Worm (Caenorhabditis elegans) whole organism, midembryonic: ENCODE results near the gene srx-62.

ENCODE experiments used
- T22C8.4 ChIP-seq: fragments of 200-800 bp; sonication (Bioruptor generic); IDR thresholded peaks from 2 replicates; pipeline ENCODE4 v1.3.6; 2022; ENCODE audit warnings: missing genetic modification characterization, missing compliant biosample characterization
- cog-1 ChIP-seq: sonication (generic microtip); optimal IDR thresholded peaks from 2 replicates; lab custom pipeline; 2016; ENCODE audit warnings: missing genetic modification characterization, missing compliant biosample characterization
- flt-1 ChIP-seq: fragments of 200-800 bp; sonication (Bioruptor generic); IDR thresholded peaks from 2 replicates; pipeline ENCODE4 v1.3.6; 2022; ENCODE audit warnings: missing genetic modification characterization, missing compliant biosample characterization
- klf-2 ChIP-seq: fragments of 200-800 bp; sonication (Bioruptor generic); conservative IDR thresholded peaks from 2 replicates; pipeline ENCODE4 v1.3.6; 2022; ENCODE audit warnings: missing genetic modification reagents, missing genetic modification characterization, missing compliant biosample characterization
- med-1 ChIP-seq: sonication (generic microtip); optimal IDR thresholded peaks from 2 replicates; lab custom pipeline; 2017; ENCODE audit warnings: missing genetic modification characterization, mild to moderate bottlenecking, missing compliant biosample characterization, antibody characterized with exemption, missing genetic modification reagents; ENCODE audit not compliant: insufficient read depth
- ref-1 ChIP-seq: fragments of 200-800 bp; sonication (Bioruptor generic); conservative IDR thresholded peaks from 2 replicates; pipeline ENCODE4 v1.3.6; 2022; ENCODE audit warnings: missing genetic modification reagents, missing genetic modification characterization, missing compliant biosample characterization
- tab-1 ChIP-seq: fragments of 200-800 bp; sonication (Bioruptor generic); IDR thresholded peaks from 2 replicates; pipeline ENCODE4 v1.3.6; 2022; ENCODE audit warnings: missing genetic modification characterization, missing compliant biosample characterization
- ztf-23 ChIP-seq: fragments of 200-800 bp; sonication (Bioruptor generic); IDR thresholded peaks from 2 replicates; pipeline ENCODE4 v1.3.6; 2022; ENCODE audit warnings: missing genetic modification reagents, missing genetic modification characterization, missing compliant biosample characterization
- ztf-29 ChIP-seq: fragments of 200-800 bp; sonication (Bioruptor generic); IDR thresholded peaks from 2 replicates; pipeline ENCODE4 v1.3.6; 2022; ENCODE audit warnings: missing genetic modification reagents, missing genetic modification characterization, missing compliant biosample characterization

The srx-62 gene

DNA sequence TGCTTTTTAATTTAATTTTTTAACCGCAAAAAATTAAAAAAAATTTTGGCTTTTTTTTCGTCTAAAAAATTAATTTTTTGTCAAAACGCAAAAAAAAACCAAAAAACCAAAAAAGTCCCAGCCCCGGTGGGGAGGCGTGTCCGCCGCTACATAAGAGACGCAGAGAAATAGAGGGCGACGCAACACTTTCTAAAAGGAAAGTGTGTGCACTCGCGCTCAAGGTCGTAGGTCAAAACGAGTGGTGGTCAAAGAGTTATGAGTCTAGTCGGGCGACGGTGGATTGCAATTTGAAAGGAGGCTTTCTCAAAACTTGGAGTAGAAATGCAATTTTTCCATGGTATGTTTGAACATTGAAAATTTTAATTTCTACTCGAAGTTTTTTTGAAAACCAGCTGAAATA, 8.8 kb upstream of the srx-62 start:
- TF ChIP-seq flt-1 (GFP tag; lab: Robert Waterston, UW) (no peak), T22C8.4 (no peak), med-1 (GFP tag; lab: Kevin White, UChicago) (no peak), ztf-29 (GFP tag; lab: Robert Waterston, UW) (no peak), ref-1 (GFP tag; lab: Robert Waterston, UW) (no peak), tab-1 (GFP tag; lab: Robert Waterston, UW) (no peak), ztf-23 (GFP tag; lab: Robert Waterston, UW) (no peak), cog-1 (tag; lab: Kevin White, UChicago) (no peak), klf-2 (no peak)

DNA sequence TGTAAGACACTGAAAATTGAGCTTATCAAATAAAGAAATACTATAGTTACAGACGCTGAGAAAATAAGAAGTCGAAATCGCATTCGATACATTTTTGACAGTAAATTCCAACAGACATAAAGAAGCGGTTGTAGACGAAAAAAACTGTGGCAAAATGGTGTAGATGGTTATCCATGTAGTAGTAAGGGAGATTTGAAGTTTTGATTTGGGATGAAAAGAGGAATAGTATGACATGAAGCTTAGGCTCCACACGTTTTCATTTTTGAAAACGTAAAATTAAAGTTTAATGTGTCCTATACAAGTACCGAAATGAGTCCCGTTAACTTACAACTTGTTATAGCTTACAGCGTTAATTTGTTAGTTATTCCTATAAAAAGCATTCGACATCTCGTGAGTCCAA, 1.7 kb downstream of the srx-62 start, which contains the start of gene K09D9.9:
K09D9.9 (minus strand) TSS at position 101 of the 400 bp plus-strand sequence.
- TF ChIP-seq ztf-29 (GFP tag; lab: Robert Waterston, UW) = no peak
- TF ChIP-seq cog-1 (tag; lab: Kevin White, UChicago) = no peak
- no peak for TF ChIP-seq med-1 (GFP tag; lab: Kevin White, UChicago)
- TF ChIP-seq T22C8.4 = no peak
- no peak for TF ChIP-seq ref-1 (GFP tag; lab: Robert Waterston, UW)
- no peak for TF ChIP-seq ztf-23 (GFP tag; lab: Robert Waterston, UW)
- no peak for TF ChIP-seq flt-1 (GFP tag; lab: Robert Waterston, UW)
- TF ChIP-seq tab-1 (GFP tag; lab: Robert Waterston, UW) = no peak
- TF ChIP-seq klf-2 = no peak

DNA sequence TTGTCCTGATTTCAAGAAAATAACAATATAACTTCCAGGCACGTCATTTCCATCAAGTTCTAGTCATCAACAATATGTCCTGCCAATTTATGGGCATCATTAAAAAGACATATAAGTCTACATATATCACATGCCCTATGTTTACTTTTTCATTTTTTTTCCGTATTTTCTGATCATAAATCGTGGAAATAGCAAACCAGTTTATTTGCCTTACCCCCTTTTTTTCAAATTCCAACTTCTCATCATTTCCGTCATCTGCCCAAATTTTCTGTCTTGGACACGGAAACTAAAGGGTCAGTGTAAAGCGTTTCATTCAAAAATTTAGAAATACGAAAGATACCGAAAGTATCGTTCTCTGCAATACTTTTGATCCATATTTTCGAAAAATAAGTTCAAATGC, 3.4 kb downstream of the srx-62 start:
- no peak for TF ChIP-seq ref-1 (GFP tag; lab: Robert Waterston, UW)

DNA sequence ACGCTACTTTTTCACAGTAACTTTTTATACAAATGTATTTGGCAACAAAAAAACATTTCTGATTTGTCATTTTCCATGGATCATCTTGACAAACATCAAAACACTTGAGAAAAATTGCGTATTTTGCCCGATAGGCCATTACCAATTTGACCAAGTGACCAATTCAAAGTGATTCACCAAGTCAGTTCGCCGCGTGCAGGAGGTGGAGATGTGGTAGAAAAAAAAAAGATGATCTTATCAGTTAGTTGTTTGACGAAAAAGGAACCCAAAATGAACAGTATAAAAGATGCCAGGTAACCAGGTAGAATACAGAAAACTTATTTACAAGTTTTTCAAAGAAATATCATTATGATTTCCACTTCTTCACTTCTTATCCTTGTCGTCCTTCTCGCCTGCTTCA, 6.7 kb downstream of the srx-62 start, which contains the start of gene nlp-27:
nlp-27 (plus strand) TSS at position 309 of the 400 bp plus-strand sequence.
- no peak for TF ChIP-seq ztf-29 (GFP tag; lab: Robert Waterston, UW)
- no peak for TF ChIP-seq ztf-23 (GFP tag; lab: Robert Waterston, UW)
- no peak for TF ChIP-seq ref-1 (GFP tag; lab: Robert Waterston, UW)
- TF ChIP-seq T22C8.4 = no peak
- TF ChIP-seq klf-2 = no peak
- no peak for TF ChIP-seq med-1 (GFP tag; lab: Kevin White, UChicago)
- TF ChIP-seq flt-1 (GFP tag; lab: Robert Waterston, UW) = no peak
- TF ChIP-seq tab-1 (GFP tag; lab: Robert Waterston, UW) = no peak
- no peak for TF ChIP-seq cog-1 (tag; lab: Kevin White, UChicago)

DNA sequence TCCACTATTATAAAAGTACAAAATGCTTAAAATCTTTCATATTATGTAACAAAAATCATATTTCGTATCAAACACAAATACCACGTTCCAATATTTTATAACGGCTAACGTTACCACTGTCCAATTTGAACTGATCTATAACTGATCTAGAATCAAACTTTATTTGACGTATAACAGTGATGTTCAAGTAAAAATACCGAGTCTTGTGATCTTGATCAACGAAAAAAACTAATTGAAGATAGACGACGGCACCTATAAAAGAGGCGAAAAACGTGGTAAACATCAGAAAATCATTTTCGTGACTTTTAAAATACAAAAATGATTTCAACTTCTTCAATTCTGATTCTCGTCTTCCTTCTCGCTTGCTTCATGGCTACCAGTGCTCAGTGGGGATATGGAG, 8.1 kb downstream of the srx-62 start, which contains the start of gene nlp-28:
nlp-28 (plus strand) TSS at position 285 of the 400 bp plus-strand sequence.
- TF ChIP-seq ztf-23 (GFP tag; lab: Robert Waterston, UW) = no peak
- TF ChIP-seq cog-1 (tag; lab: Kevin White, UChicago) = no peak
- TF ChIP-seq med-1 (GFP tag; lab: Kevin White, UChicago) = no peak
- TF ChIP-seq klf-2 = no peak
- TF ChIP-seq flt-1 (GFP tag; lab: Robert Waterston, UW) = no peak
- no peak for TF ChIP-seq ztf-29 (GFP tag; lab: Robert Waterston, UW)
- no peak for TF ChIP-seq T22C8.4
- no peak for TF ChIP-seq tab-1 (GFP tag; lab: Robert Waterston, UW)
- no peak for TF ChIP-seq ref-1 (GFP tag; lab: Robert Waterston, UW)

DNA sequence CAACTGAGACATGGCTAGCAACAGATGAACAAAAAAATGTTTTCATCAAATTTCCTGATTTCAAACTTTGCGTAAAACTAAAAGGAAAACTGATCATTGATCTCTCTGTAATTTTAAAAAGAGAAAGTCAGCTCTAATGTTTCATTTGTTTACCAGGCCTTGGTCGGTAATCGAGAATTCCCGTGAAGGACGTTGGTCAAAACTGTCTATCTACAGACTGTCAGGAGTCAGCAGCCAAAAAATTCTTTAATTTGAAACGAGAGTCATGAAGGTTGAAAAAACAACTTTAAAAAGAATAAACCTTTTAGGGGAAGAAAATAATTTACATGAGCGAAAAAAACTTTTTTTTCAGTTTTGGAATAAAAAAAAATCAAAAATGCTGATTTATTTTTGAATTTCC, 10.6 kb downstream of the srx-62 start:
- TF ChIP-seq T22C8.4 (no peak), ref-1 (GFP tag; lab: Robert Waterston, UW) (no peak), klf-2 (no peak), ztf-29 (GFP tag; lab: Robert Waterston, UW) (no peak)

DNA sequence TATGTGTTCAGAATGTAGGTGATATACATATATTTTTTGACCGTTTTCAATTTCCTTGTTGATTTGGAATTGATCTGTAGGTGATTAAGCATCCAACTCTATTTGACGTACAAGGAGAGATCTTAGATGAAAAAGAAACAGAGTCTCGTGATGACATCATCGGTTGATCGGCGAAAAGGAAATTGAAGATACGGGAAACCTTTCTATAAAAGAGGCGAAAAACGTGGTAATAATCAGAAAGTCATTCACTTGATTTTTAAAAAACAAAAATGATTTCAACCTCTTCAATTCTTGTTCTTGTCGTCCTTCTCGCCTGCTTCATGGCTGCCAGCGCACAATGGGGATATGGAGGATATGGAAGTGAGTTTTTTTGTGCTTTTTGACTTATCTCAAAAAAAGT, 11.6 kb downstream of the srx-62 start, which contains the start of gene nlp-29:
nlp-29 (plus strand) TSS at position 248 of the 400 bp plus-strand sequence.
- TF ChIP-seq ztf-29 (GFP tag; lab: Robert Waterston, UW) = no peak
- no peak for TF ChIP-seq cog-1 (tag; lab: Kevin White, UChicago)
- TF ChIP-seq med-1 (GFP tag; lab: Kevin White, UChicago) = no peak

DNA sequence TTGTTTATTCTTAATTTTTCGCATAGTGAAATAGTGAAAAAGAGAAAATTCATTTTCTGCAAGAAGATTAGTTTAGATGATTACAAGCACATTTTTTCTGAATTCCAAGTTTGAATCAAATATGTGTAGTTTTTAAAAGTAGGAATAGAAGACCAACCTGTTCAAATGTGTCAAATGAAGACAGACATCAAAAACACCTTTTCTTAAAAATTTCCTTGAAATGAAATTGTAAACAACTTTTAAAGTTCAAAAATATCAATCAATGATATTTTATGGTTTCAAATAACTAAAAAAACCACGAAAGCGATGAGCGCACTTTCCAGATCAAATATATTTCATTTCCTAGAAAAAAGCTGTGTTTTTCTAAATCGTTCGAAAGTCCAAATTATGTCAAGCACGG, 14.1 kb downstream of the srx-62 start, which contains the start of gene nlp-30:
nlp-30 (plus strand) TSS at position 301 of the 400 bp plus-strand sequence.
- no peak for TF ChIP-seq ztf-23 (GFP tag; lab: Robert Waterston, UW)
- no peak for TF ChIP-seq med-1 (GFP tag; lab: Kevin White, UChicago)
- no peak for TF ChIP-seq T22C8.4
- no peak for TF ChIP-seq ztf-29 (GFP tag; lab: Robert Waterston, UW)

DNA sequence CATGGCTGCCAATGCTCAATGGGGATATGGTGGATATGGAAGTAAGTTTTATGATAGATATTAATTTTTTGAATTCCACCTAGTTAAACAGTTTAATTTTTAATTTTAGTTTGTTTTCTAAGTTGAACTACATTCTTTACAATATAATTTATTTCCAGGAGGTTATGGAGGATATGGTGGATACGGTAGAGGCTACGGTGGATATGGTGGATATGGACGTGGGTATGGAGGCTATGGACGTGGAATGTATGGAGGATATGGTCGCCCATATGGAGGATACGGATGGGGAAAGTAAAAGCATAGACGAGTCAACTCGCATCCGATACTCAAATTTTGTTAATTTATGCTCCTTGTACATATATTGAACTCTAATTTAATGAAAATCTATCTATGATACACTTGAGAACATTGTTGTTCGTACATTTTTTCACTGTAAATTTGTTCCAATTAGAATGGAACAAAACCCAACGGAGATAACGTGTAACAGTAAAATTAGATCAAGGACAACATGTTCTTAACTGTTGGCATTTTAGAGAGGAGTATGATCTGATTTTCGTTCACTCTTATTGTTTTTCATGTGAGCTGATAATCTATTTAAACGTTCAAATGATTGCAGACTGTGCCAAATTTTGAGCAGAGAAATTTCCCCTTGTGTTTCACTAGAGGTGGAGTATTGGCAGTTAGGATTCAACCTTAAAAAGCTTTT, 15.4 kb downstream of the srx-62 start:
- TF ChIP-seq ref-1 (GFP tag; lab: Robert Waterston, UW) (no peak), cog-1 (tag; lab: Kevin White, UChicago) (no peak), flt-1 (GFP tag; lab: Robert Waterston, UW) (no peak), T22C8.4 (no peak), ztf-29 (GFP tag; lab: Robert Waterston, UW) (no peak), klf-2 (no peak), med-1 (GFP tag; lab: Kevin White, UChicago) (no peak), ztf-23 (GFP tag; lab: Robert Waterston, UW) (no peak), tab-1 (GFP tag; lab: Robert Waterston, UW) (no peak)

DNA sequence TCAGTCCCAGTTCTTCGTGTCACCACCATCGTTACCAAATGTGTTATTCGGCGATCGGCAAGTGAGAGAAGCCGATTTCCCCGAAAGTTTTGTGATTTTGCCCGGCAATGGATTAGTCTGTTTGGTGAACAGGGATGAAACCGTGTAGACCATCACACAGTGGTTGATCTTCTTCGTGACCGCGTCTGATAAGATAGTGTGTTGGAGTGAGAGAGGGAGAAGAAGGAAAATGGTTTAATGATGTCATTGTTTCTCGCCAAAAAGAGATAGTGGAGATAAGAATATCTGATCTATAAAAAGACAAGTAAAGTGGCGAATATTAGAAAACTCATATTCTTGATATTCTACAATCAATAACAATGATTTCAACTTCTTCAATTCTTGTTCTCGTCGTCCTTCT, 15.9 kb downstream of the srx-62 start, which contains the start of gene nlp-31:
nlp-31 (plus strand) TSS at position 237 of the 400 bp plus-strand sequence.
- no peak for TF ChIP-seq klf-2
- no peak for TF ChIP-seq med-1 (GFP tag; lab: Kevin White, UChicago)
- TF ChIP-seq flt-1 (GFP tag; lab: Robert Waterston, UW) = no peak
- TF ChIP-seq cog-1 (tag; lab: Kevin White, UChicago) = no peak
- no peak for TF ChIP-seq ref-1 (GFP tag; lab: Robert Waterston, UW)
- TF ChIP-seq T22C8.4 = no peak
- TF ChIP-seq ztf-23 (GFP tag; lab: Robert Waterston, UW) = no peak
- TF ChIP-seq ztf-29 (GFP tag; lab: Robert Waterston, UW) = no peak
- TF ChIP-seq tab-1 (GFP tag; lab: Robert Waterston, UW) = no peak
